Fruit fly (Drosophila melanogaster): ENCODE results near the gene TpnC73F.

Gene TpnC73F

dm6 chr3L:17049912-17050345 lies 4.1 kb downstream of the TpnC73F start (continued):
- TF ChIP-seq Bdp1 (GFP tag; optimal IDR thresholded peaks at IDR 0.05) (no peak), crol (GFP tag; IDR thresholded peaks at IDR 0.05) (peak; percentile 43; the same call in 1 of the 2 replicates), ranshi (GFP tag; IDR thresholded peaks at IDR 0.05) (no peak), H2.0 (GFP tag; IDR thresholded peaks at IDR 0.05) (no peak), Nf-YC (tag; optimal IDR thresholded peaks at IDR 0.05) (peak; percentile 35), chinmo (GFP tag; IDR thresholded peaks at IDR 0.05; ENCODE audit: partially characterized antibody) (no peak), Hr78 (GFP tag; optimal IDR thresholded peaks at IDR 0.05) (peak in 1 of 2 experiments; percentile 61), CG10274 (GFP tag; optimal IDR thresholded peaks at IDR 0.05) (peak; percentile 85), al (GFP tag; IDR thresholded peaks at IDR 0.05) (no peak), CG10543 (GFP tag; optimal IDR thresholded peaks at IDR 0.05) (peak; percentile 10), PHDP (tag; optimal IDR thresholded peaks at IDR 0.05) (peak; percentile 8), CG31365 (tag; optimal IDR thresholded peaks at IDR 0.05) (no peak), sug (tag; optimal IDR thresholded peaks at IDR 0.05) (peak; percentile 85), grau (tag; optimal IDR thresholded peaks at IDR 0.05) (peak; percentile 14), shn (GFP tag; optimal IDR thresholded peaks at IDR 0.05) (no peak), cwo (GFP tag; optimal IDR thresholded peaks at IDR 0.05) (peak; percentile 41), CG13894 (tag; optimal IDR thresholded peaks at IDR 0.05) (peak; percentile 28), CG3281 (GFP tag; optimal IDR thresholded peaks at IDR 0.05) (peak; percentile 47), Fer2 (tag; optimal IDR thresholded peaks at IDR 0.05) (no peak), GATAe (GFP tag; conservative IDR thresholded peaks at IDR 0.05) (0 out of 2 replicates have a peak, but pooled peaks have one; percentile 45), CG9876 (GFP tag; optimal IDR thresholded peaks at IDR 0.05) (no peak)

dm6 chr3L:17050661-17051452 lies 5.0 kb downstream of the TpnC73F start:
- TF ChIP-seq Aef1 (GFP tag; IDR thresholded peaks at IDR 0.05) (peak; percentile 87), CG13287 (GFP tag; IDR thresholded peaks at IDR 0.05; ENCODE audit: partially characterized antibody) (peak; percentile 44), Opbp (GFP tag; IDR thresholded peaks at IDR 0.05; ENCODE audit: partially characterized antibody) (peak; percentile 39; the same call in 1 of the 3 replicates), Adf1 (GFP tag; IDR thresholded peaks at IDR 0.05) (peak; percentile 70), chinmo (GFP tag; IDR thresholded peaks at IDR 0.05; ENCODE audit: partially characterized antibody) (0 out of 4 replicates have a peak, but pooled peaks have one; percentile 7), Dll (GFP tag; IDR thresholded peaks at IDR 0.05; ENCODE audit: partially characterized antibody) (no peak), pzg (GFP tag; optimal IDR thresholded peaks at IDR 0.05) (peak; percentile 52), sna (GFP tag; IDR thresholded peaks at IDR 0.05; ENCODE audit: partially characterized antibody) (0 out of 2 replicates have a peak, but pooled peaks have one; percentile 14), Bteb2 (GFP tag; optimal IDR thresholded peaks at IDR 0.05) (no peak), phol (tag; optimal IDR thresholded peaks at IDR 0.05) (peak; percentile 11), abd-A (tag; optimal IDR thresholded peaks at IDR 0.05) (peak; percentile 20), E2f2 (GFP tag; IDR thresholded peaks at IDR 0.05) (peak; percentile 91), zen (tag; optimal IDR thresholded peaks at IDR 0.05) (peak; percentile 27), slp2 (GFP tag; optimal IDR thresholded peaks at IDR 0.05) (no peak), vvl (GFP tag; IDR thresholded peaks at IDR 0.05) (peak; percentile 30; the same call in 1 of the 2 replicates), CG2199 (GFP tag; IDR thresholded peaks at IDR 0.05) (0 out of 3 replicates have a peak, but pooled peaks have one; percentile 8), Rfx (GFP tag; IDR thresholded peaks at IDR 0.05) (peak; percentile 37; the same call in 1 of the 2 replicates), CG1603 (tag; optimal IDR thresholded peaks at IDR 0.05) (peak; percentile 12), YL-1 (GFP tag; optimal IDR thresholded peaks at IDR 0.05) (peak; percentile 45), CG4360 (GFP tag; IDR thresholded peaks at IDR 0.05) (peak; percentile 97), CoRest (tag; optimal IDR thresholded peaks at IDR 0.05) (peak; percentile 3), repo (GFP tag; optimal IDR thresholded peaks at IDR 0.05) (peak; percentile 26), ewg (GFP tag; optimal IDR thresholded peaks at IDR 0.05) (peak; percentile 83), gem (tag; optimal IDR thresholded peaks at IDR 0.05) (peak; percentile 10), CG15601 (tag; optimal IDR thresholded peaks at IDR 0.05) (peak; percentile 99), CG31365 (tag; optimal IDR thresholded peaks at IDR 0.05) (peak; percentile 95), bcd (GFP tag; optimal IDR thresholded peaks at IDR 0.05) (peak; percentile 13), CG12659 (GFP tag; optimal IDR thresholded peaks at IDR 0.05) (peak; percentile 42)
